Fruit fly (Drosophila melanogaster) whole organism, embryonic: Measurements from ENCODE around the gene Eig71Eg.
A peak's percentile ranks its signal among the peaks of the same experiment; 100 is the strongest.

Source experiments
- Antp ChIP-seq: fragments of 200-800 bp; sonication (Bioruptor generic); optimal IDR thresholded peaks from 3 replicates; lab custom pipeline; 2016; ENCODE audit warnings: missing biosample characterization, missing genetic modification characterization
- Awh ChIP-seq: fragments of 200-800 bp; sonication (Bioruptor generic); IDR thresholded peaks from 2 replicates; pipeline ENCODE4, ENCODE4 v1.3.6; 2022; ENCODE audit warnings: missing biosample characterization, missing genetic modification characterization
- Blimp-1 ChIP-seq: fragments of 200-800 bp; sonication (Bioruptor generic); optimal IDR thresholded peaks from 3 replicates; lab custom pipeline; 2018; ENCODE audit warnings: missing biosample characterization, missing genetic modification characterization, mild to moderate bottlenecking, moderate library complexity, missing genetic modification reagents
- CG10147 ChIP-seq: fragments of 200-800 bp; sonication (Bioruptor generic); optimal IDR thresholded peaks from 2 replicates; lab custom pipeline; 2019; ENCODE audit warnings: missing biosample characterization, mild to moderate bottlenecking, missing genetic modification characterization, moderate library complexity
- CG13424 ChIP-seq: fragments of 200-800 bp; sonication (Bioruptor generic); optimal IDR thresholded peaks from 2 replicates; lab custom pipeline; 2019; ENCODE audit warnings: missing biosample characterization, mild to moderate bottlenecking, missing genetic modification characterization, moderate library complexity
- CG13775 ChIP-seq: fragments of 200-800 bp; sonication (Bioruptor generic); optimal IDR thresholded peaks from 3 replicates; lab custom pipeline; 2017; ENCODE audit warnings: missing biosample characterization, mild to moderate bottlenecking, missing genetic modification characterization
- CG1529 ChIP-seq: fragments of 200-800 bp; sonication (Bioruptor generic); optimal IDR thresholded peaks from 3 replicates; lab custom pipeline; 2018; ENCODE audit warnings: missing biosample characterization, missing genetic modification characterization
- CG1602 ChIP-seq: fragments of 200-800 bp; sonication (Bioruptor generic); optimal IDR thresholded peaks from 3 replicates; lab custom pipeline; 2016; ENCODE audit warnings: missing biosample characterization, missing genetic modification characterization
- CG1603 ChIP-seq: fragments of 200-800 bp; sonication (Bioruptor generic); optimal IDR thresholded peaks from 2 replicates; lab custom pipeline; 2019; ENCODE audit warnings: missing biosample characterization, mild to moderate bottlenecking, missing genetic modification characterization, moderate library complexity
- CG17802 ChIP-seq: fragments of 200-800 bp; sonication (Bioruptor generic); optimal IDR thresholded peaks from 2 replicates; lab custom pipeline; 2018; ENCODE audit warnings: missing biosample characterization, mild to moderate bottlenecking, missing genetic modification characterization, moderate library complexity
- CG18599 ChIP-seq: fragments of 200-800 bp; sonication (Bioruptor generic); optimal IDR thresholded peaks from 3 replicates; lab custom pipeline; 2017; ENCODE audit warnings: missing biosample characterization, missing genetic modification characterization, mild to moderate bottlenecking, moderate library complexity, missing genetic modification reagents
- CG2202 ChIP-seq: fragments of 200-800 bp; sonication (Bioruptor generic); optimal IDR thresholded peaks from 2 replicates; lab custom pipeline; 2018; ENCODE audit warnings: missing biosample characterization, mild to moderate bottlenecking, missing genetic modification characterization
- CG2889 ChIP-seq: fragments of 200-800 bp; sonication (Bioruptor generic); IDR thresholded peaks from 3 replicates; pipeline ENCODE4 v1.3.6; 2022; ENCODE audit warnings: missing biosample characterization, missing genetic modification characterization
- CG31441 ChIP-seq: fragments of 200-800 bp; sonication (Bioruptor generic); IDR thresholded peaks from 2 replicates; pipeline ENCODE4 v1.3.6; 2022; ENCODE audit warnings: missing biosample characterization, missing genetic modification characterization
- CG3407 ChIP-seq: fragments of 200-800 bp; sonication (Bioruptor generic); optimal IDR thresholded peaks from 2 replicates; lab custom pipeline; 2018; ENCODE audit warnings: missing biosample characterization, mild to moderate bottlenecking, missing genetic modification characterization
- CG4424 ChIP-seq: fragments of 200-800 bp; sonication (Bioruptor generic); optimal IDR thresholded peaks from 3 replicates; lab custom pipeline; 2016; ENCODE audit warnings: missing biosample characterization, missing genetic modification characterization
- CG7372 ChIP-seq: fragments of 200-800 bp; sonication (Bioruptor generic); IDR thresholded peaks from 2 replicates; pipeline ENCODE4 v1.3.6; 2022; ENCODE audit warnings: missing biosample characterization, missing genetic modification characterization
- CG8359 ChIP-seq: fragments of 200-800 bp; sonication (Bioruptor generic); optimal IDR thresholded peaks from 2 replicates; lab custom pipeline; 2017; ENCODE audit warnings: missing biosample characterization, mild to moderate bottlenecking, missing genetic modification characterization, borderline replicate concordance
- CG9215 ChIP-seq: fragments of 200-800 bp; sonication (Bioruptor generic); IDR thresholded peaks from 2 replicates; pipeline ENCODE4 v1.3.6; 2022; ENCODE audit warnings: missing biosample characterization, missing genetic modification characterization
- D ChIP-seq, 2 experiments: fragments of 200-800 bp in 1 of 2; fragments of >200 bp in 1 of 2; sonication (Bioruptor generic) in 1 of 2; optimal IDR thresholded peaks; 2 replicates in 1 of 2; 3 replicates in 1 of 2; lab custom pipeline; 2017; ENCODE audit warnings: mild to moderate bottlenecking in 1 of 2, missing biosample characterization in 1 of 2, missing genetic modification characterization in 1 of 2, missing genetic modification reagents in 1 of 2
- ERR ChIP-seq: fragments of 200-800 bp; sonication (Bioruptor generic); optimal IDR thresholded peaks from 2 replicates; lab custom pipeline; 2016; ENCODE audit warnings: missing biosample characterization, missing genetic modification characterization
- Kr ChIP-seq: fragments of 200-800 bp; sonication (Bioruptor generic); optimal IDR thresholded peaks from 2 replicates; lab custom pipeline; 2017; ENCODE audit warnings: missing biosample characterization, mild to moderate bottlenecking, missing genetic modification characterization
- Max ChIP-seq: fragments of 200-800 bp; sonication (Bioruptor generic); optimal IDR thresholded peaks from 2 replicates; lab custom pipeline; 2016; ENCODE audit warnings: missing biosample characterization, mild to moderate bottlenecking, missing genetic modification characterization
- Nf-YB ChIP-seq: fragments of 200-800 bp; sonication (Bioruptor generic); optimal IDR thresholded peaks from 3 replicates; lab custom pipeline; 2019; ENCODE audit warnings: missing biosample characterization, mild to moderate bottlenecking, missing genetic modification characterization, moderate library complexity
- Oaz ChIP-seq: fragments of 200-800 bp; sonication (Bioruptor generic); IDR thresholded peaks from 2 replicates; pipeline ENCODE4 v1.3.6; 2022; ENCODE audit warnings: missing biosample characterization, missing genetic modification characterization
- PHDP ChIP-seq: fragments of 200-800 bp; sonication (Bioruptor generic); optimal IDR thresholded peaks from 3 replicates; lab custom pipeline; 2018; ENCODE audit warnings: missing biosample characterization, mild to moderate bottlenecking, missing genetic modification characterization, moderate library complexity
- Poxn ChIP-seq: fragments of 200-800 bp; sonication (Bioruptor generic); IDR thresholded peaks from 2 replicates; pipeline ENCODE4 v1.3.6; 2022; ENCODE audit warnings: missing biosample characterization, missing genetic modification characterization
- Ssrp ChIP-seq: fragments of 200-800 bp; sonication (Bioruptor generic); optimal IDR thresholded peaks from 2 replicates; lab custom pipeline; 2018; ENCODE audit warnings: missing biosample characterization, mild to moderate bottlenecking, missing genetic modification characterization, moderate library complexity
- Vsx1 ChIP-seq: fragments of 200-800 bp; sonication (Bioruptor generic); optimal IDR thresholded peaks from 2 replicates; lab custom pipeline; 2017; ENCODE audit warnings: missing biosample characterization, mild to moderate bottlenecking, missing genetic modification characterization, missing genetic modification reagents
- Xbp1 ChIP-seq: fragments of 200-800 bp; sonication (Bioruptor generic); optimal IDR thresholded peaks from 3 replicates; lab custom pipeline; 2016; ENCODE audit warnings: missing biosample characterization, mild to moderate bottlenecking, missing genetic modification characterization
- Xrp1 ChIP-seq: fragments of 200-800 bp; sonication (Bioruptor generic); IDR thresholded peaks from 2 replicates; pipeline ENCODE4 v1.3.6; 2022; ENCODE audit warnings: missing biosample characterization, missing genetic modification characterization
- crc ChIP-seq: fragments of 200-800 bp; sonication (Bioruptor generic); optimal IDR thresholded peaks from 2 replicates; lab custom pipeline; 2016; ENCODE audit warnings: missing biosample characterization, missing genetic modification characterization
- cwo ChIP-seq: fragments of 200-800 bp; sonication (Bioruptor generic); optimal IDR thresholded peaks from 3 replicates; lab custom pipeline; 2017; ENCODE audit warnings: missing biosample characterization, missing genetic modification characterization, mild to moderate bottlenecking, moderate library complexity, missing genetic modification reagents
- dmrt99B ChIP-seq: fragments of 200-800 bp; sonication (Bioruptor generic); optimal IDR thresholded peaks from 2 replicates; lab custom pipeline; 2018; ENCODE audit warnings: missing biosample characterization, mild to moderate bottlenecking, missing genetic modification characterization, moderate library complexity
- ewg ChIP-seq: fragments of 200-800 bp; sonication (Bioruptor generic); optimal IDR thresholded peaks from 3 replicates; lab custom pipeline; 2017; ENCODE audit warnings: mild to moderate bottlenecking, missing biosample characterization, missing genetic modification reagents, missing genetic modification characterization
- exex ChIP-seq: fragments of 200-800 bp; sonication (Bioruptor generic); optimal IDR thresholded peaks from 4 replicates; lab custom pipeline; 2018; ENCODE audit warnings: missing biosample characterization, mild to moderate bottlenecking, missing genetic modification characterization, moderate library complexity
- gsb-n ChIP-seq: fragments of 200-800 bp; sonication (Bioruptor generic); optimal IDR thresholded peaks from 3 replicates; lab custom pipeline; 2018; ENCODE audit warnings: missing biosample characterization, mild to moderate bottlenecking, missing genetic modification characterization
- jing ChIP-seq: fragments of 200-800 bp; sonication (Bioruptor generic); optimal IDR thresholded peaks from 2 replicates; lab custom pipeline; 2018; ENCODE audit warnings: missing biosample characterization, mild to moderate bottlenecking, missing genetic modification characterization
- lmd ChIP-seq: fragments of 200-800 bp; sonication (Bioruptor generic); IDR thresholded peaks from 2 replicates; pipeline ENCODE4 v1.3.6; 2022; ENCODE audit warnings: missing biosample characterization, missing genetic modification characterization
- nom ChIP-seq: fragments of 200-800 bp; sonication (Bioruptor generic); optimal IDR thresholded peaks from 2 replicates; lab custom pipeline; 2017; ENCODE audit warnings: missing biosample characterization, missing genetic modification characterization, mild to moderate bottlenecking, moderate library complexity, missing genetic modification reagents
- phol ChIP-seq: fragments of 200-800 bp; sonication (Bioruptor generic); optimal IDR thresholded peaks from 3 replicates; lab custom pipeline; 2018; ENCODE audit warnings: missing biosample characterization, mild to moderate bottlenecking, missing genetic modification characterization, moderate library complexity
- prd ChIP-seq, 3 experiments: fragments of >200 bp in 2 of 3; fragments of 200-800 bp in 1 of 3; sonication (Bioruptor generic) in 1 of 3; optimal IDR thresholded peaks in 2 of 3; IDR thresholded peaks in 1 of 3; 2 replicates in 2 of 3; 3 replicates in 1 of 3; pipeline versions ENCODE4 v1.3.6 to Lab custom; 2017 to 2022; ENCODE audit warnings: missing biosample characterization in 1 of 3, missing genetic modification characterization in 1 of 3
- scrt ChIP-seq: fragments of 200-800 bp; sonication (Bioruptor generic); optimal IDR thresholded peaks from 2 replicates; lab custom pipeline; 2018; ENCODE audit warnings: missing biosample characterization, mild to moderate bottlenecking, missing genetic modification characterization, moderate library complexity
- sd ChIP-seq: fragments of 200-800 bp; sonication (Bioruptor generic); optimal IDR thresholded peaks from 3 replicates; lab custom pipeline; 2018; ENCODE audit warnings: missing biosample characterization, mild to moderate bottlenecking, missing genetic modification characterization, moderate library complexity
- sens-2 ChIP-seq: fragments of 200-800 bp; sonication (Bioruptor generic); IDR thresholded peaks from 2 replicates; pipeline ENCODE4 v1.3.6; 2022; ENCODE audit warnings: missing biosample characterization, missing genetic modification characterization
- z ChIP-seq: fragments of 200-800 bp; sonication (Bioruptor generic); IDR thresholded peaks from 3 replicates; pipeline ENCODE4 v1.3.6; 2022; ENCODE audit warnings: missing biosample characterization, missing genetic modification characterization
- zfh1 ChIP-seq: fragments of 200-800 bp; sonication (Bioruptor generic); IDR thresholded peaks from 3 replicates; pipeline ENCODE4 v1.3.6; 2022; ENCODE audit warnings: missing biosample characterization, missing genetic modification characterization

The Eig71Eg gene

DNA sequence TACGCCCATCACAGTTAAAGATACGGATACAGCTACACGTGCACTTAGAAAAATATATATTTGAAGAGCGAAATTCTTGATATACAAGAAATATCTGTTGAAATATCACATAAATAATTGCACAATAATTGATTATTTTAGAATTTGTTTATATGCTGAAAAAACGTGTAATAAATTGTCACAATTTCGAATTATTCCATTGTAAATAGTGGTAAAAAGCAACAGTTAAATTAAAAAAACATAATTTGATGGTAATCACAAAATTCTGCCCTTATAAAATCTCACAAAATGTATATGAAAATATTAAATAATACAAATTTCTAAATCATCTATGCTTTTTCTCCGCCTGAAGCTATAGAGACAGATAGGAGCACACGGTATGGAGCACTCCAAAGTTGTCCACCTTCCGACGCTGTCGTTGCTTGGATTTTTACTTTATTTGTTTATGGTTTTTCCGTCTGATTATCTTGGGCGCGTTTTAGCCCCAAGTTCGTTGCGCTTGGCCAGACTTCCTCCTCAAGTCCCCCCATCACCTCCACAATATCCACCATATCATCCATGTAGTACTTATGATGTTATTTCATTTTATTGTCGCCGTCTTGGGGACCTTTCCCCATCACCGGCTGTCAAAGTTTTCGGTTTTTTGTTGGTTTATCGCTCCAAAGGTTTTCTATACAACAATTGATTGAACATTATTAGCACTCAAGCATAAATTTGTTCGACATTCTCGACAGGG, 47.0 kb downstream of the Eig71Eg start (continued):
- TF ChIP-seq CG1603 = no peak
- no peak for TF ChIP-seq CG7372 (GFP tag; lab: Robert Waterston, UW)
- TF ChIP-seq CG18599 = peak; percentile 39
- TF ChIP-seq Oaz (GFP tag; lab: Robert Waterston, UW) = no peak
- no peak for TF ChIP-seq CG3407 (GFP tag; lab: Kevin White, UChicago)
- TF ChIP-seq CG1529 (GFP tag; lab: Kevin White, UChicago) = peak; percentile 69
- peak; percentile 54 for TF ChIP-seq CG1602
- TF ChIP-seq PHDP (tag; lab: Kevin White, UChicago) = peak; percentile 37
- peak; percentile 7 for TF ChIP-seq sd (tag; lab: Kevin White, UChicago)
- peak; percentile 55 for TF ChIP-seq Xbp1 (GFP tag; lab: Kevin White, UChicago)
- peak; percentile 72 for TF ChIP-seq CG13424
- TF ChIP-seq Poxn = no peak
- peak; percentile 77 for TF ChIP-seq CG4424 (GFP tag; lab: Kevin White, UChicago)
- TF ChIP-seq lmd (GFP tag; lab: Robert Waterston, UW) = peak; percentile 42; the same call in 1 of the 2 replicates
- TF ChIP-seq gsb-n = peak; percentile 40
- TF ChIP-seq CG8359 = peak; percentile 3
- TF ChIP-seq cwo = peak; percentile 34
- peak; percentile 77 for TF ChIP-seq CG31441 (GFP tag; lab: Robert Waterston, UW)
- TF ChIP-seq Blimp-1 (GFP tag; lab: Kevin White, UChicago) = peak; percentile 75
- peak; percentile 59 for TF ChIP-seq CG13775 (GFP tag; lab: Kevin White, UChicago)
- no peak for TF ChIP-seq ERR (GFP tag; lab: Kevin White, UChicago)
- TF ChIP-seq scrt (GFP tag; lab: Kevin White, UChicago) = no peak
- no peak for TF ChIP-seq nom
- peak; percentile 4 for TF ChIP-seq jing (GFP tag; lab: Kevin White, UChicago)
- no peak for TF ChIP-seq crc (GFP tag; lab: Kevin White, UChicago)
- TF ChIP-seq ewg (GFP tag; lab: Kevin White, UChicago) = peak; percentile 46
- peak; percentile 88 for TF ChIP-seq Vsx1 (GFP tag; lab: Kevin White, UChicago)
- no peak for TF ChIP-seq CG2889
- peak; percentile 16 for TF ChIP-seq CG10147 (GFP tag; lab: Kevin White, UChicago)
- TF ChIP-seq CG2202 (tag; lab: Kevin White, UChicago) = peak; percentile 18
- peak; percentile 75 for TF ChIP-seq Ssrp (tag; lab: Kevin White, UChicago)
- TF ChIP-seq CG9215 (GFP tag; lab: Robert Waterston, UW) = no peak
- TF ChIP-seq dmrt99B (tag; lab: Kevin White, UChicago) = peak; percentile 78
- no peak for TF ChIP-seq Antp (GFP tag; lab: Kevin White, UChicago)
- TF ChIP-seq exex (tag; lab: Kevin White, UChicago) = peak; percentile 51
- no peak for TF ChIP-seq prd (optimal IDR thresholded peaks at IDR 0.05; lab: Kevin White, UChicago)
- TF ChIP-seq prd (GFP tag; IDR thresholded peaks at IDR 0.05; lab: Robert Waterston, UW) = peak; percentile 57; the same call in 2 of the 3 replicates
- TF ChIP-seq Nf-YB = peak; percentile 56
- no peak for TF ChIP-seq CG17802
- peak; percentile 66 for TF ChIP-seq Xrp1 (GFP tag; lab: Robert Waterston, UW)
- TF ChIP-seq zfh1 (GFP tag; lab: Robert Waterston, UW) = peak; percentile 48; the same call in 2 of the 3 replicates
- no peak for TF ChIP-seq sens-2 (GFP tag; lab: Robert Waterston, UW)
- peak; percentile 34 for TF ChIP-seq Max (GFP tag; lab: Kevin White, UChicago)
- no peak for TF ChIP-seq Kr (GFP tag; lab: Kevin White, UChicago)
- no peak for TF ChIP-seq Awh (GFP tag; lab: Robert Waterston, UW)
- TF ChIP-seq D (optimal IDR thresholded peaks at IDR 0.05; lab: Kevin White, UChicago) = no peak
- TF ChIP-seq D (GFP tag; optimal IDR thresholded peaks at IDR 0.05; lab: Kevin White, UChicago) = peak; percentile 60
- TF ChIP-seq z = no peak
- TF ChIP-seq phol = peak; percentile 83
